Worm (Caenorhabditis elegans): ENCODE data around the gene unc-41.
"Not testable (repeated sequence)": the region's sequence is repeated elsewhere in the genome, so short reads cannot be mapped to it uniquely, and the experiment has no call there.

unc-41 gene

DNA sequence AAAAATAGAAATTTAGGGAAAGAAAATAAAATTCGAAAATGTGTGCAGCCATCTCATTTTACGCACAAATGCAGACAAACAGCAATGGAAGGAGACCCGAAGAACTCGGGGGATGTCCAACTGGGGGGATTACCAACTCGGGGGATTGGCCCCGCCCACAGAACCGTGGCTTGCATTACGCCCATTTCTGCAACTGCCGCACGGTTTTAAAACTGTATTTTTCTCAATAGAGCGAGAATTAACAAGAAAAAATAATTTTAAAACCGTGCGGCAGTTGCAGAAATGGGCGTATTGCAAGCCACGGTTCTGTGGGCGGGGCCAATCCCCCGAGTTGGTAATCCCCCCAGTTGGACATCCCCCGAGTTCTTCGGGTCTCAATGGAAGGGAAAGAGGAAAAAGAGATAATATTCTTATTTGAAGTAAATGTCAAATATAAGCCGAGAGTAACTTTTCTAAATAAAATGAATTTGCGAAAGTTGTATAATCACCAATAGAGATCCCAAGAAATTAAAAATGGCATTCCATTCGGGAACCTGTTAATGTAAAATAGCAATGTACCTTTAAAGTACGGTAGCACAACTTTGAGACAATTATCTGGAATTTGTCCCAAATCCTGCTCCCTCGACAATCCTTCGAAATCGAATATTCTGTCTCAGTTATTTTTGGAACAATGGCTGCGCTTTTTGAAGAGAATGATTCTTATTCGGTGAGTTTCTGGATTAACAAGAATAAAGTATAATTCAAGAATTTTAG, 4.9 kb upstream of the unc-41 start, which contains the start of the genes ruvb-1 and tofu-1:
Gene ruvb-1, minus strand, starts transcription at position 72 of the 753 bp plus-strand sequence.
Gene tofu-1, plus strand, starts transcription at position 417 of the 753 bp plus-strand sequence.
- TF ChIP-seq dox-1 (GFP tag; IDR thresholded peaks at IDR 0.05) = peak; percentile 54; the same call in 1 of the 2 replicates
- TF ChIP-seq B0019.2 (GFP tag; conservative IDR thresholded peaks at IDR 0.05) = 0 out of 2 replicates have a peak, but pooled peaks have one; percentile 45
- peak; percentile 74 for TF ChIP-seq attf-5 (GFP tag; optimal IDR thresholded peaks at IDR 0.05)
- TF ChIP-seq D2030.7 (GFP tag; IDR thresholded peaks at IDR 0.05) = peak; percentile 35
- peak; percentile 15 for TF ChIP-seq chd-7 (tag; optimal IDR thresholded peaks at IDR 0.05)
- TF ChIP-seq ztf-18 (tag; optimal IDR thresholded peaks at IDR 0.05) = peak; percentile 50
- TF ChIP-seq ceh-100 (GFP tag; IDR thresholded peaks at IDR 0.05) = peak; percentile 97
- TF ChIP-seq egrh-3 (GFP tag; IDR thresholded peaks at IDR 0.05) = peak; percentile 57
- TF ChIP-seq dpl-1 (GFP tag; optimal IDR thresholded peaks at IDR 0.05) = peak; percentile 12
- TF ChIP-seq attf-3 (GFP tag; conservative IDR thresholded peaks at IDR 0.05) = peak; percentile 12; the same call in 1 of the 2 replicates
- TF ChIP-seq madf-10 (tag; optimal IDR thresholded peaks at IDR 0.05) = peak; percentile 70
- TF ChIP-seq lin-40 (tag; optimal IDR thresholded peaks at IDR 0.05) = peak; percentile 90
- TF ChIP-seq aptf-2 (GFP tag; conservative IDR thresholded peaks at IDR 0.05) = 0 out of 2 replicates have a peak, but pooled peaks have one; percentile 62
- TF ChIP-seq F23B12.7 (tag; optimal IDR thresholded peaks at IDR 0.05; ENCODE audit: insufficient read depth) = peak; percentile 37
- TF ChIP-seq him-1 (tag; optimal IDR thresholded peaks at IDR 0.05) = peak; percentile 14
- peak; percentile 23 for TF ChIP-seq lin-54 (GFP tag; optimal IDR thresholded peaks at IDR 0.05)
- 0 out of 2 replicates have a peak, but pooled peaks have one; percentile 52 for TF ChIP-seq ztf-28 (GFP tag; IDR thresholded peaks at IDR 0.05)
- TF ChIP-seq K11D2.4 (GFP tag; IDR thresholded peaks at IDR 0.05) = peak; percentile 50; the same call in 1 of the 2 replicates
- TF ChIP-seq bed-2 (GFP tag; IDR thresholded peaks at IDR 0.05) = 0 out of 2 replicates have a peak, but pooled peaks have one; percentile 56
- TF ChIP-seq athp-1 (tag; optimal IDR thresholded peaks at IDR 0.05) = peak; percentile 43
- TF ChIP-seq nhr-90 (tag; optimal IDR thresholded peaks at IDR 0.05) = peak; percentile 29
- peak; percentile 53; the same call in 1 of the 2 replicates for TF ChIP-seq madf-6 (GFP tag; IDR thresholded peaks at IDR 0.05)
- TF ChIP-seq snpc-4 (GFP tag; optimal IDR thresholded peaks at IDR 0.05); rpc-1 (tag; optimal IDR thresholded peaks at IDR 0.05): not testable (repeated sequence)
- TF ChIP-seq snpc-4 (tag; optimal IDR thresholded peaks at IDR 0.05) = peak in 2 of 4 experiments; percentile 47 to 62
- TF ChIP-seq xnd-1 (tag; optimal IDR thresholded peaks at IDR 0.05) = peak; percentile 44
- TF ChIP-seq ekl-4 (GFP tag; IDR thresholded peaks at IDR 0.05) = peak; percentile 60; the same call in 1 of the 2 replicates
- TF ChIP-seq ztf-26 (tag; optimal IDR thresholded peaks at IDR 0.05) = peak; percentile 58
- peak; percentile 80; the same call in 1 of the 2 replicates for TF ChIP-seq nfyb-1 (GFP tag; IDR thresholded peaks at IDR 0.05)
- TF ChIP-seq rpc-1 (optimal IDR thresholded peaks at IDR 0.05) = peak; percentile 34
- TF ChIP-seq F33H1.4 (GFP tag; IDR thresholded peaks at IDR 0.05) = peak; percentile 67
- peak; percentile 14 for TF ChIP-seq tbp1 (GFP tag; optimal IDR thresholded peaks at IDR 0.05)
- TF ChIP-seq unc-130 (GFP tag; optimal IDR thresholded peaks at IDR 0.05) = peak; percentile 4
- peak in 1 of 2 experiments; percentile 34 for TF ChIP-seq let-607 (tag; optimal IDR thresholded peaks at IDR 0.05)
- TF ChIP-seq hsf-1 (GFP tag; IDR thresholded peaks at IDR 0.05) = 0 out of 2 replicates have a peak, but pooled peaks have one; percentile 38
- TF ChIP-seq mcd-1 (GFP tag; IDR thresholded peaks at IDR 0.05) = peak; percentile 91
- peak; percentile 59 for TF ChIP-seq rcor-1 (GFP tag; IDR thresholded peaks at IDR 0.05)
- peak; percentile 94 for TF ChIP-seq C06A6.2 (GFP tag; conservative IDR thresholded peaks at IDR 0.05)
- peak; percentile 49 for TF ChIP-seq hmg-1.2 (GFP tag; IDR thresholded peaks at IDR 0.05)
- 0 out of 2 replicates have a peak, but pooled peaks have one; percentile 63 for TF ChIP-seq cebp-1 (GFP tag; IDR thresholded peaks at IDR 0.05)
- TF ChIP-seq cebp-1 (tag; optimal IDR thresholded peaks at IDR 0.05) = peak; percentile 69
- 0 out of 2 replicates have a peak, but pooled peaks have one; percentile 15 for TF ChIP-seq B0336.3 (GFP tag; IDR thresholded peaks at IDR 0.05)
- TF ChIP-seq K12H6.12 (tag; optimal IDR thresholded peaks at IDR 0.05) = peak; percentile 14
- peak; percentile 15 for TF ChIP-seq T07F8.4 (tag; optimal IDR thresholded peaks at IDR 0.05)
- TF ChIP-seq pbrm-1 (GFP tag; IDR thresholded peaks at IDR 0.05) = peak; percentile 74; the same call in 1 of the 2 replicates
- 0 out of 2 replicates have a peak, but pooled peaks have one; percentile 21 for TF ChIP-seq ceh-91 (GFP tag; IDR thresholded peaks at IDR 0.05)

All from whole organism, young adult.